Fruit fly (Drosophila melanogaster) whole organism, embryonic: ENCODE measurements around the gene fln.
A peak's percentile ranks its signal among the peaks of the same experiment; 100 is the strongest.

Experiments used
- Asciz ChIP-seq: fragments of 200-800 bp; sonication (Bioruptor generic); optimal IDR thresholded peaks from 2 replicates; lab custom pipeline; 2017; ENCODE audit warnings: missing biosample characterization, mild to moderate bottlenecking, missing genetic modification characterization, missing genetic modification reagents
- Atf-2 ChIP-seq: fragments of 200-800 bp; sonication (Bioruptor generic); optimal IDR thresholded peaks from 2 replicates; lab custom pipeline; 2016; ENCODE audit warnings: missing biosample characterization, missing genetic modification characterization
- BtbVII ChIP-seq: fragments of 200-800 bp; sonication (Bioruptor generic); optimal IDR thresholded peaks from 3 replicates; lab custom pipeline; 2017; ENCODE audit warnings: missing biosample characterization, mild to moderate bottlenecking, missing genetic modification characterization
- CG10209 ChIP-seq: fragments of 200-800 bp; sonication (Bioruptor generic); optimal IDR thresholded peaks from 3 replicates; lab custom pipeline; 2017; ENCODE audit warnings: missing biosample characterization, mild to moderate bottlenecking, missing genetic modification characterization, missing genetic modification reagents
- CG1024 ChIP-seq: fragments of 200-800 bp; sonication (Bioruptor generic); IDR thresholded peaks from 2 replicates; pipeline ENCODE4 v1.3.6; 2022; ENCODE audit warnings: missing biosample characterization, missing genetic modification characterization
- CG10267 ChIP-seq: fragments of 200-800 bp; sonication (Bioruptor generic); optimal IDR thresholded peaks from 2 replicates; lab custom pipeline; 2018; ENCODE audit warnings: missing biosample characterization, mild to moderate bottlenecking, missing genetic modification characterization, moderate library complexity
- CG10462 ChIP-seq: fragments of 200-800 bp; sonication (Bioruptor generic); optimal IDR thresholded peaks from 2 replicates; lab custom pipeline; 2016; ENCODE audit warnings: missing biosample characterization, missing genetic modification characterization
- CG11085 ChIP-seq: fragments of 200-800 bp; sonication (Bioruptor generic); IDR thresholded peaks from 2 replicates; pipeline ENCODE4 v1.3.6; 2022; ENCODE audit warnings: missing biosample characterization, missing genetic modification characterization
- CG12155 ChIP-seq: fragments of 200-800 bp; sonication (Bioruptor generic); optimal IDR thresholded peaks from 3 replicates; lab custom pipeline; 2016; ENCODE audit warnings: missing biosample characterization, missing genetic modification characterization
- CG13624 ChIP-seq: fragments of 200-800 bp; sonication (Bioruptor generic); optimal IDR thresholded peaks from 2 replicates; lab custom pipeline; 2016; ENCODE audit warnings: missing biosample characterization, missing genetic modification characterization
- CG14014 ChIP-seq: fragments of 200-800 bp; sonication (Bioruptor generic); IDR thresholded peaks from 2 replicates; pipeline ENCODE4 v1.3.6; 2022; ENCODE audit warnings: missing biosample characterization, missing genetic modification characterization
- CG14965 ChIP-seq: fragments of 200-800 bp; sonication (Bioruptor generic); optimal IDR thresholded peaks from 2 replicates; lab custom pipeline; 2016; ENCODE audit warnings: missing biosample characterization, missing genetic modification characterization, borderline replicate concordance
- CG1529 ChIP-seq: fragments of 200-800 bp; sonication (Bioruptor generic); optimal IDR thresholded peaks from 3 replicates; lab custom pipeline; 2018; ENCODE audit warnings: missing biosample characterization, missing genetic modification characterization
- CG16815 ChIP-seq: fragments of 200-800 bp; sonication (Bioruptor generic); optimal IDR thresholded peaks from 3 replicates; lab custom pipeline; 2017; ENCODE audit warnings: missing biosample characterization, mild to moderate bottlenecking, missing genetic modification characterization
- CG17361 ChIP-seq: fragments of 200-800 bp; sonication (Bioruptor generic); IDR thresholded peaks from 3 replicates; pipeline ENCODE4 v1.3.6; 2022; ENCODE audit warnings: missing biosample characterization, missing genetic modification characterization
- CG17612 ChIP-seq: fragments of 200-800 bp; sonication (Bioruptor generic); IDR thresholded peaks from 2 replicates; pipeline ENCODE4 v1.3.6; 2022; ENCODE audit warnings: missing biosample characterization, missing genetic modification characterization
- CG32767 ChIP-seq: fragments of 200-800 bp; sonication (Bioruptor generic); IDR thresholded peaks from 2 replicates; pipeline ENCODE4 v1.3.6; 2022; ENCODE audit warnings: missing biosample characterization, missing genetic modification characterization
- CG3281 ChIP-seq: fragments of 200-800 bp; sonication (Bioruptor generic); optimal IDR thresholded peaks from 3 replicates; lab custom pipeline; 2017; ENCODE audit warnings: missing biosample characterization, mild to moderate bottlenecking, missing genetic modification characterization
- CG4282 ChIP-seq: fragments of 200-800 bp; sonication (Bioruptor generic); optimal IDR thresholded peaks from 2 replicates; lab custom pipeline; 2016; ENCODE audit warnings: missing biosample characterization, missing genetic modification characterization
- CG5245 ChIP-seq: fragments of 200-800 bp; sonication (Bioruptor generic); optimal IDR thresholded peaks from 3 replicates; lab custom pipeline; 2016; ENCODE audit warnings: missing biosample characterization, missing genetic modification characterization
- CG6175 ChIP-seq: fragments of 200-800 bp; sonication (Bioruptor generic); IDR thresholded peaks from 3 replicates; pipeline ENCODE4 v1.3.6; 2022; ENCODE audit warnings: missing biosample characterization, missing genetic modification characterization
- CG6683 ChIP-seq: fragments of 200-800 bp; sonication (Bioruptor generic); optimal IDR thresholded peaks from 2 replicates; lab custom pipeline; 2017; ENCODE audit warnings: missing biosample characterization, mild to moderate bottlenecking, missing genetic modification characterization, missing genetic modification reagents
- CG6689 ChIP-seq: fragments of 200-800 bp; sonication (Bioruptor generic); IDR thresholded peaks from 2 replicates; pipeline ENCODE4 v1.3.6; 2022; ENCODE audit warnings: missing biosample characterization, missing genetic modification characterization
- CG7987 ChIP-seq: fragments of 200-800 bp; sonication (Bioruptor generic); optimal IDR thresholded peaks from 2 replicates; lab custom pipeline; 2018; ENCODE audit warnings: missing biosample characterization, mild to moderate bottlenecking, missing genetic modification characterization, moderate library complexity
- CG8089 ChIP-seq: fragments of 200-800 bp; sonication (Bioruptor generic); optimal IDR thresholded peaks from 3 replicates; lab custom pipeline; 2016; ENCODE audit warnings: missing biosample characterization, missing genetic modification characterization
- CG9876 ChIP-seq: fragments of 200-800 bp; sonication (Bioruptor generic); optimal IDR thresholded peaks from 2 replicates; lab custom pipeline; 2016; ENCODE audit warnings: missing biosample characterization, missing genetic modification characterization
- Dip3 ChIP-seq: fragments of 200-800 bp; sonication (Bioruptor generic); optimal IDR thresholded peaks from 3 replicates; lab custom pipeline; 2016; ENCODE audit warnings: missing biosample characterization, missing genetic modification characterization
- Drgx ChIP-seq: fragments of 200-800 bp; sonication (Bioruptor generic); IDR thresholded peaks from 2 replicates; pipeline ENCODE4 v1.3.6; 2022; ENCODE audit warnings: missing biosample characterization, missing genetic modification characterization
- Fer2 ChIP-seq: fragments of 200-800 bp; sonication (Bioruptor generic); optimal IDR thresholded peaks from 2 replicates; lab custom pipeline; 2018; ENCODE audit warnings: missing biosample characterization, mild to moderate bottlenecking, missing genetic modification characterization, moderate library complexity
- Gug ChIP-seq: fragments of 200-800 bp; sonication (Bioruptor generic); IDR thresholded peaks from 4 replicates; pipeline ENCODE4 v1.3.6; 2022; ENCODE audit warnings: missing biosample characterization, missing genetic modification characterization
- Hand ChIP-seq: fragments of 200-800 bp; sonication (Bioruptor generic); optimal IDR thresholded peaks from 2 replicates; lab custom pipeline; 2017; ENCODE audit warnings: mild to moderate bottlenecking, missing biosample characterization, missing genetic modification reagents, missing genetic modification characterization
- Lpt ChIP-seq: fragments of >200 bp; optimal IDR thresholded peaks from 2 replicates; lab custom pipeline; 2018; ENCODE audit warnings: missing biosample characterization, missing genetic modification characterization
- Max ChIP-seq: fragments of 200-800 bp; sonication (Bioruptor generic); optimal IDR thresholded peaks from 2 replicates; lab custom pipeline; 2016; ENCODE audit warnings: missing biosample characterization, mild to moderate bottlenecking, missing genetic modification characterization
- Sin3A ChIP-seq: fragments of >200 bp; optimal IDR thresholded peaks from 2 replicates; lab custom pipeline; 2018
- Sry-β ChIP-seq: fragments of 200-800 bp; sonication (Bioruptor generic); optimal IDR thresholded peaks from 2 replicates; lab custom pipeline; 2018; ENCODE audit warnings: missing biosample characterization, mild to moderate bottlenecking, missing genetic modification characterization, moderate library complexity
- amos ChIP-seq: fragments of 200-800 bp; sonication (Bioruptor generic); IDR thresholded peaks from 2 replicates; pipeline ENCODE4 v1.3.6; 2022; ENCODE audit warnings: missing biosample characterization, missing genetic modification characterization; ENCODE audit not compliant: partially characterized antibody
- chn ChIP-seq: fragments of 200-800 bp; sonication (Bioruptor generic); optimal IDR thresholded peaks from 2 replicates; lab custom pipeline; 2016; ENCODE audit warnings: missing biosample characterization, missing genetic modification characterization
- crc ChIP-seq: fragments of 200-800 bp; sonication (Bioruptor generic); optimal IDR thresholded peaks from 2 replicates; lab custom pipeline; 2016; ENCODE audit warnings: missing biosample characterization, missing genetic modification characterization
- da ChIP-seq: fragments of 200-800 bp; sonication (Bioruptor generic); optimal IDR thresholded peaks from 2 replicates; lab custom pipeline; 2016; ENCODE audit warnings: missing biosample characterization, missing genetic modification characterization
- inv ChIP-seq: fragments of 200-800 bp; sonication (Bioruptor generic); IDR thresholded peaks from 2 replicates; pipeline ENCODE4 v1.3.6; 2022; ENCODE audit warnings: missing biosample characterization, missing genetic modification characterization; ENCODE audit not compliant: partially characterized antibody
- lmd ChIP-seq: fragments of 200-800 bp; sonication (Bioruptor generic); IDR thresholded peaks from 2 replicates; pipeline ENCODE4 v1.3.6; 2022; ENCODE audit warnings: missing biosample characterization, missing genetic modification characterization
- pho ChIP-seq: fragments of 200-800 bp; sonication (Bioruptor generic); optimal IDR thresholded peaks from 2 replicates; lab custom pipeline; 2016; ENCODE audit warnings: missing biosample characterization, missing genetic modification characterization
- pnt ChIP-seq: fragments of 200-800 bp; sonication (Bioruptor generic); optimal IDR thresholded peaks from 3 replicates; lab custom pipeline; 2016; ENCODE audit warnings: missing biosample characterization, missing genetic modification characterization
- ro ChIP-seq: fragments of 200-800 bp; sonication (Bioruptor generic); IDR thresholded peaks from 2 replicates; pipeline ENCODE4 v1.3.6; 2022; ENCODE audit warnings: missing biosample characterization, missing genetic modification characterization
- shn ChIP-seq: fragments of 200-800 bp; sonication (Bioruptor generic); optimal IDR thresholded peaks from 3 replicates; lab custom pipeline; 2016; ENCODE audit warnings: missing biosample characterization, missing genetic modification characterization
- sim ChIP-seq: fragments of 200-800 bp; sonication (Bioruptor generic); IDR thresholded peaks from 2 replicates; pipeline ENCODE4 v1.3.6; 2022; ENCODE audit warnings: missing biosample characterization, missing genetic modification characterization
- tio ChIP-seq: fragments of 200-800 bp; sonication (Bioruptor generic); optimal IDR thresholded peaks from 2 replicates; lab custom pipeline; 2017; ENCODE audit warnings: missing biosample characterization, missing genetic modification characterization, inconsistent platforms
- toy ChIP-seq: fragments of 200-800 bp; sonication (Bioruptor generic); IDR thresholded peaks from 2 replicates; pipeline ENCODE4 v1.3.6; 2022; ENCODE audit warnings: missing biosample characterization, missing genetic modification characterization
- wek ChIP-seq: fragments of 200-800 bp; sonication (Bioruptor generic); optimal IDR thresholded peaks from 3 replicates; lab custom pipeline; 2018; ENCODE audit warnings: missing biosample characterization, mild to moderate bottlenecking, missing genetic modification characterization, moderate library complexity
- zen2 ChIP-seq: fragments of 200-800 bp; sonication (Bioruptor generic); IDR thresholded peaks from 3 replicates; pipeline ENCODE4 v1.3.6; 2022; ENCODE audit warnings: missing biosample characterization, missing genetic modification characterization; ENCODE audit not compliant: partially characterized antibody

fln gene

dm6 chr3L:20002482-20003234 is 11.6 kb upstream of the fln start, which contains the start of gene CG7668 (continued):
- TF ChIP-seq shn (GFP tag; lab: Kevin White, UChicago) (peak; percentile 83), CG5245 (GFP tag; lab: Kevin White, UChicago) (peak; percentile 69), CG9876 (GFP tag; lab: Kevin White, UChicago) (peak; percentile 57), pnt (GFP tag; lab: Kevin White, UChicago) (peak; percentile 85), chn (GFP tag; lab: Kevin White, UChicago) (peak; percentile 90), CG6689 (GFP tag; lab: Robert Waterston, UW) (peak; percentile 88), CG12155 (peak; percentile 85), ro (GFP tag; lab: Robert Waterston, UW) (no peak), CG6175 (GFP tag; lab: Robert Waterston, UW) (peak; percentile 62; the same call in 2 of the 3 replicates), CG7987 (GFP tag; lab: Kevin White, UChicago) (peak; percentile 86), Lpt (GFP tag; lab: Kevin White, UChicago) (no peak), CG17361 (GFP tag; lab: Robert Waterston, UW) (peak; percentile 90), crc (GFP tag; lab: Kevin White, UChicago) (peak; percentile 69), lmd (GFP tag; lab: Robert Waterston, UW) (no peak; the same call in 1 of the 2 replicates), Dip3 (GFP tag; lab: Kevin White, UChicago) (peak; percentile 79), toy (no peak; the same call in 1 of the 2 replicates), Max (peak; percentile 89), CG1529 (GFP tag; lab: Kevin White, UChicago) (peak; percentile 85), pho (peak; percentile 89), inv (GFP tag; lab: Robert Waterston, UW) (no peak), CG10209 (GFP tag; lab: Kevin White, UChicago) (peak; percentile 89), CG3281 (peak; percentile 91), Sin3A (lab: Kevin White, UChicago) (no peak), CG13624 (GFP tag; lab: Kevin White, UChicago) (peak; percentile 83), amos (GFP tag; lab: Robert Waterston, UW) (no peak), CG10267 (tag; lab: Kevin White, UChicago) (peak; percentile 88), Drgx (GFP tag; lab: Robert Waterston, UW) (peak; percentile 90), da (GFP tag; lab: Kevin White, UChicago) (peak; percentile 53), sim (peak; percentile 90), wek (GFP tag; lab: Kevin White, UChicago) (peak; percentile 98), CG16815 (GFP tag; lab: Kevin White, UChicago) (peak; percentile 81), BtbVII (GFP tag; lab: Kevin White, UChicago) (peak; percentile 87), CG10462 (peak; percentile 63), CG14014 (GFP tag; lab: Robert Waterston, UW) (peak; percentile 90), CG32767 (GFP tag; lab: Robert Waterston, UW) (peak; percentile 86), Fer2 (tag; lab: Kevin White, UChicago) (peak; percentile 71), CG14965 (GFP tag; lab: Kevin White, UChicago) (peak; percentile 42), CG1024 (GFP tag; lab: Robert Waterston, UW) (peak; percentile 87), Hand (GFP tag; lab: Kevin White, UChicago) (peak; percentile 70), Atf-2 (GFP tag; lab: Kevin White, UChicago) (peak; percentile 79), zen2 (no peak), CG8089 (GFP tag; lab: Kevin White, UChicago) (peak; percentile 79), CG11085 (peak; percentile 86), Asciz (GFP tag; lab: Kevin White, UChicago) (peak; percentile 87), Gug (GFP tag; lab: Robert Waterston, UW) (peak; percentile 79; the same call in 3 of the 4 replicates), CG6683 (peak; percentile 60), tio (peak; percentile 82), CG4282 (GFP tag; lab: Kevin White, UChicago) (peak; percentile 58), CG17612 (GFP tag; lab: Robert Waterston, UW) (no peak; the same call in 1 of the 2 replicates), Sry-β (peak; percentile 40)
